Fruit fly (Drosophila melanogaster): ENCODE data around the gene CG45218.

DNA sequence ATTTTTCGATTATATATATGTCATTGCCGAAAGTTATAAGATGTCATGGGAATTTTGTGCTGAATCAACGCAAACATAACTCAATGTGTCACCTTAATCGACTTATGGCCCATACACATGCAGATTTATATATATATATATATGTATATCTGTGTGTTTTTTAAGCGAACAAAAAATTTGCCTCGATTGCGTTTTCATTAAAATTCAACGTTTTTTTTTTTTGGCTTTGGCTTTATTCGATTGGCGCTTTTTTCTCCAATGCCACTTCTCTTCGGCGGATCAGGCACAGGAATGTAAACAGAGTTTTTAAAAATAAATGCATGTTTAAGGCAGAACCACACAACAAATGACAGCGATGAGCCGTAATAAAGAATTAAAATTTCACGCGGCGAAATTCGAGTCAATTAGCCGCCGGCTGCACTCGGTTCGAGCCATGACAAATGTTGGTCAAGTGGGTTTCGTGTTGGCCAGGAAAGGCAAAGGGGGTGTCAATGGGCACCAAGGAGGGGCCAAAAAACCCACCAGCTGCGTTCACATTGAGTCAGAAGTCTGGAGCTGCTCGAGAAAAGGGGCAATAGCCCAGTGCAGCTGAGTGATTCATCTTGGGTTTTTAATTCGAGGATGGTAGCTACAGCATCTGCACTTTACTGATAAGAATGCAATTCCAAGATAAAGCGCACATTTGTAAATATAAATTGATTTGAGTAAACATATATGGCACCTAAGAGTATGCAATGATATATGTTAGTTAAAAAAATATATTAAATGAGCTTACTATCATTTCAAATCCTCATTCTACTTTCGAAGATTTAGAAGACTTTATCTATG lies 7.4 kb downstream of the CG45218 start:
- TF ChIP-seq foxo (GFP tag; optimal IDR thresholded peaks at IDR 0.05) (no peak), lola (GFP tag; optimal IDR thresholded peaks at IDR 0.05) (no peak), CG32264 (GFP tag; optimal IDR thresholded peaks at IDR 0.05) (no peak), fru (GFP tag; optimal IDR thresholded peaks at IDR 0.05) (no peak), sv (GFP tag; optimal IDR thresholded peaks at IDR 0.05) (no peak), h (GFP tag; optimal IDR thresholded peaks at IDR 0.05) (no peak), HLH106 (tag; optimal IDR thresholded peaks at IDR 0.05) (no peak), psq (GFP tag; optimal IDR thresholded peaks at IDR 0.05) (no peak), Hr83 (GFP tag; optimal IDR thresholded peaks at IDR 0.05; ENCODE audit: poor library complexity, severe bottlenecking) (no peak), rgr (GFP tag; optimal IDR thresholded peaks at IDR 0.05) (no peak), tai (GFP tag; optimal IDR thresholded peaks at IDR 0.05) (no peak)
